Worm (Caenorhabditis elegans): ENCODE data around the gene ruvb-1.

- TF ChIP-seq nhr-28 (tag; optimal IDR thresholded peaks at IDR 0.05), result no peak
- no peak for TF ChIP-seq fkh-10 (GFP tag; optimal IDR thresholded peaks at IDR 0.05)
- TF ChIP-seq madf-9 (GFP tag; conservative IDR thresholded peaks at IDR 0.05), result no peak
- no peak for TF ChIP-seq nhr-6 (tag; optimal IDR thresholded peaks at IDR 0.05)
- no peak for TF ChIP-seq F49E8.2 (tag; optimal IDR thresholded peaks at IDR 0.05; ENCODE audit: borderline replicate concordance)
- no peak for TF ChIP-seq attf-4 (tag; optimal IDR thresholded peaks at IDR 0.05)
- no peak for TF ChIP-seq unc-39 (tag; optimal IDR thresholded peaks at IDR 0.05)
- TF ChIP-seq ceh-32 (tag; optimal IDR thresholded peaks at IDR 0.05; ENCODE audit: poor library complexity), result no peak
These were observed 36.5 kb downstream of the ruvb-1 start, which contains the start of gene sre-28 for ce11 chrV:9944093-9944492.

Measured in whole organism, L4 larva.